Fruit fly (Drosophila melanogaster) whole organism, embryonic: ENCODE results near the gene Tsp33B.
A peak's percentile ranks its signal among the peaks of the same experiment; 100 is the strongest.

Source experiments
- Ada2b ChIP-seq: fragments of 200-800 bp; sonication (Bioruptor generic); IDR thresholded peaks from 2 replicates; pipeline ENCODE4 v1.3.6; 2022; ENCODE audit warnings: missing biosample characterization, missing genetic modification characterization
- Adf1 ChIP-seq: fragments of 200-800 bp; sonication (Bioruptor generic); IDR thresholded peaks from 2 replicates; pipeline ENCODE4 v1.3.6; 2022; ENCODE audit warnings: missing biosample characterization, missing genetic modification characterization
- Asciz ChIP-seq: fragments of 200-800 bp; sonication (Bioruptor generic); optimal IDR thresholded peaks from 2 replicates; lab custom pipeline; 2017; ENCODE audit warnings: missing biosample characterization, mild to moderate bottlenecking, missing genetic modification characterization, missing genetic modification reagents
- CG10147 ChIP-seq: fragments of 200-800 bp; sonication (Bioruptor generic); optimal IDR thresholded peaks from 2 replicates; lab custom pipeline; 2019; ENCODE audit warnings: missing biosample characterization, mild to moderate bottlenecking, missing genetic modification characterization, moderate library complexity
- CG10321 ChIP-seq: fragments of 200-800 bp; sonication (Bioruptor generic); IDR thresholded peaks from 2 replicates; pipeline ENCODE4 v1.3.6; 2022; ENCODE audit warnings: missing biosample characterization, missing genetic modification characterization
- CG11560 ChIP-seq: fragments of 200-800 bp; sonication (Bioruptor generic); IDR thresholded peaks from 3 replicates; pipeline ENCODE4 v1.3.6; 2022; ENCODE audit warnings: missing biosample characterization, missing genetic modification characterization
- CG12155 ChIP-seq: fragments of 200-800 bp; sonication (Bioruptor generic); optimal IDR thresholded peaks from 3 replicates; lab custom pipeline; 2016; ENCODE audit warnings: missing biosample characterization, missing genetic modification characterization
- CG13296 ChIP-seq: fragments of 200-800 bp; sonication (Bioruptor generic); optimal IDR thresholded peaks from 3 replicates; lab custom pipeline; 2018; ENCODE audit warnings: missing biosample characterization, mild to moderate bottlenecking, missing genetic modification characterization
- CG13624 ChIP-seq: fragments of 200-800 bp; sonication (Bioruptor generic); optimal IDR thresholded peaks from 2 replicates; lab custom pipeline; 2016; ENCODE audit warnings: missing biosample characterization, missing genetic modification characterization
- CG14014 ChIP-seq: fragments of 200-800 bp; sonication (Bioruptor generic); IDR thresholded peaks from 2 replicates; pipeline ENCODE4 v1.3.6; 2022; ENCODE audit warnings: missing biosample characterization, missing genetic modification characterization
- CG17568 ChIP-seq: fragments of 200-800 bp; sonication (Bioruptor generic); optimal IDR thresholded peaks from 2 replicates; lab custom pipeline; 2018; ENCODE audit warnings: missing biosample characterization, mild to moderate bottlenecking, missing genetic modification characterization, moderate library complexity
- CG18764 ChIP-seq: fragments of 200-800 bp; sonication (Bioruptor generic); optimal IDR thresholded peaks from 3 replicates; lab custom pipeline; 2016; ENCODE audit warnings: missing biosample characterization, missing genetic modification characterization
- CG3163 ChIP-seq: fragments of 200-800 bp; sonication (Bioruptor generic); optimal IDR thresholded peaks from 3 replicates; lab custom pipeline; 2016; ENCODE audit warnings: missing biosample characterization, missing genetic modification characterization
- CG3838 ChIP-seq: fragments of 200-800 bp; sonication (Bioruptor generic); optimal IDR thresholded peaks from 3 replicates; lab custom pipeline; 2016; ENCODE audit warnings: missing biosample characterization, missing genetic modification characterization
- CG4707 ChIP-seq: fragments of 200-800 bp; sonication (Bioruptor generic); optimal IDR thresholded peaks from 2 replicates; lab custom pipeline; 2018; ENCODE audit warnings: missing biosample characterization, mild to moderate bottlenecking, missing genetic modification characterization, moderate library complexity
- CG4820 ChIP-seq: fragments of 200-800 bp; sonication (Bioruptor generic); optimal IDR thresholded peaks from 3 replicates; lab custom pipeline; 2016; ENCODE audit warnings: missing biosample characterization, missing genetic modification characterization
- CG6272 ChIP-seq: fragments of 200-800 bp; sonication (Bioruptor generic); IDR thresholded peaks from 2 replicates; pipeline ENCODE4 v1.3.6; 2022; ENCODE audit warnings: missing biosample characterization, missing genetic modification characterization
- CG6654 ChIP-seq: fragments of 200-800 bp; sonication (Bioruptor generic); optimal IDR thresholded peaks from 2 replicates; lab custom pipeline; 2017; ENCODE audit warnings: missing biosample characterization, mild to moderate bottlenecking, missing genetic modification characterization
- CG6813 ChIP-seq: fragments of 200-800 bp; sonication (Bioruptor generic); optimal IDR thresholded peaks from 2 replicates; lab custom pipeline; 2017; ENCODE audit warnings: missing biosample characterization, missing genetic modification characterization, mild to moderate bottlenecking, moderate library complexity, missing genetic modification reagents
- CG8478 ChIP-seq: fragments of >200 bp; optimal IDR thresholded peaks from 2 replicates; lab custom pipeline; 2018
- CG8944 ChIP-seq: fragments of 200-800 bp; sonication (Bioruptor generic); optimal IDR thresholded peaks from 3 replicates; lab custom pipeline; 2016; ENCODE audit warnings: missing biosample characterization, missing genetic modification characterization
- CHES-1-like ChIP-seq: fragments of 200-800 bp; sonication (Bioruptor generic); optimal IDR thresholded peaks from 2 replicates; lab custom pipeline; 2016; ENCODE audit warnings: missing biosample characterization, missing genetic modification characterization
- Ets97D ChIP-seq: fragments of 200-800 bp; sonication (Bioruptor generic); optimal IDR thresholded peaks from 3 replicates; lab custom pipeline; 2016; ENCODE audit warnings: missing biosample characterization, missing genetic modification characterization
- H15 ChIP-seq: fragments of 200-800 bp; sonication (Bioruptor generic); IDR thresholded peaks from 3 replicates; pipeline ENCODE4 v1.3.6; 2022; ENCODE audit warnings: missing biosample characterization, missing genetic modification characterization
- HHEX ChIP-seq: fragments of 200-800 bp; sonication (Bioruptor generic); optimal IDR thresholded peaks from 3 replicates; lab custom pipeline; 2017; ENCODE audit warnings: missing biosample characterization, mild to moderate bottlenecking, missing genetic modification characterization, missing genetic modification reagents
- Jarid2 ChIP-seq: fragments of 200-800 bp; sonication (Bioruptor generic); optimal IDR thresholded peaks from 3 replicates; lab custom pipeline; 2017; ENCODE audit warnings: mild to moderate bottlenecking, missing biosample characterization, missing genetic modification reagents, missing genetic modification characterization
- Lim3 ChIP-seq: fragments of 200-800 bp; sonication (Bioruptor generic); IDR thresholded peaks from 2 replicates; pipeline ENCODE4 v1.3.6; 2022; ENCODE audit warnings: missing biosample characterization, missing genetic modification characterization
- Lpt ChIP-seq: fragments of >200 bp; optimal IDR thresholded peaks from 2 replicates; lab custom pipeline; 2018; ENCODE audit warnings: missing biosample characterization, missing genetic modification characterization
- Mrtf ChIP-seq: fragments of 200-800 bp; sonication (Bioruptor generic); IDR thresholded peaks from 3 replicates; pipeline ENCODE4 v1.3.6; 2022; ENCODE audit warnings: missing biosample characterization, missing genetic modification characterization
- NC2β ChIP-seq: fragments of 200-800 bp; sonication (Bioruptor generic); optimal IDR thresholded peaks from 2 replicates; lab custom pipeline; 2016; ENCODE audit warnings: missing biosample characterization, missing genetic modification characterization
- Nf-YC ChIP-seq: fragments of 200-800 bp; optimal IDR thresholded peaks from 3 replicates; lab custom pipeline; 2019; ENCODE audit warnings: missing biosample characterization, mild to moderate bottlenecking, missing genetic modification characterization, moderate library complexity
- Opbp ChIP-seq: fragments of 200-800 bp; sonication (Bioruptor generic); IDR thresholded peaks from 3 replicates; pipeline ENCODE4 v1.3.6; 2022; ENCODE audit warnings: missing biosample characterization, missing genetic modification characterization; ENCODE audit not compliant: partially characterized antibody
- Poxn ChIP-seq: fragments of 200-800 bp; sonication (Bioruptor generic); IDR thresholded peaks from 2 replicates; pipeline ENCODE4 v1.3.6; 2022; ENCODE audit warnings: missing biosample characterization, missing genetic modification characterization
- Ravus ChIP-seq: fragments of 200-800 bp; sonication (Bioruptor generic); IDR thresholded peaks from 2 replicates; pipeline ENCODE4 v1.3.6; 2022; ENCODE audit warnings: missing biosample characterization, missing genetic modification characterization
- Sox102F ChIP-seq: fragments of 200-800 bp; sonication (Bioruptor generic); optimal IDR thresholded peaks from 2 replicates; lab custom pipeline; 2018; ENCODE audit warnings: missing biosample characterization, mild to moderate bottlenecking, missing genetic modification characterization, moderate library complexity
- ash1 ChIP-seq: fragments of 200-800 bp; sonication (Bioruptor generic); optimal IDR thresholded peaks from 2 replicates; lab custom pipeline; 2018; ENCODE audit warnings: missing biosample characterization, mild to moderate bottlenecking, missing genetic modification characterization
- bcd ChIP-seq: fragments of 200-800 bp; sonication (Bioruptor generic); optimal IDR thresholded peaks from 2 replicates; lab custom pipeline; 2017; ENCODE audit warnings: missing biosample characterization, mild to moderate bottlenecking, missing genetic modification characterization
- corto ChIP-seq: fragments of 200-800 bp; sonication (Bioruptor generic); optimal IDR thresholded peaks from 2 replicates; lab custom pipeline; 2016; ENCODE audit warnings: missing biosample characterization, mild to moderate bottlenecking, missing genetic modification characterization, moderate library complexity
- fu2 ChIP-seq: fragments of 200-800 bp; sonication (Bioruptor generic); optimal IDR thresholded peaks from 2 replicates; lab custom pipeline; 2016; ENCODE audit warnings: missing biosample characterization, missing genetic modification characterization
- lola ChIP-seq, 3 experiments: fragments of >200 bp in 2 of 3; fragments of 200-800 bp in 1 of 3; sonication (Bioruptor generic) in 1 of 3; optimal IDR thresholded peaks; 2 replicates each; lab custom pipeline; 2017 to 2019; ENCODE audit warnings: missing biosample characterization in 3 of 3, missing genetic modification characterization in 3 of 3, mild to moderate bottlenecking in 1 of 3, moderate library complexity in 1 of 3
- mam ChIP-seq: fragments of 200-800 bp; sonication (Bioruptor generic); optimal IDR thresholded peaks from 3 replicates; lab custom pipeline; 2016; ENCODE audit warnings: missing biosample characterization, missing genetic modification characterization
- nerfin-1 ChIP-seq: fragments of 200-800 bp; sonication (Bioruptor generic); optimal IDR thresholded peaks from 3 replicates; lab custom pipeline; 2019; ENCODE audit warnings: missing biosample characterization, mild to moderate bottlenecking, missing genetic modification characterization, moderate library complexity
- nom ChIP-seq: fragments of 200-800 bp; sonication (Bioruptor generic); optimal IDR thresholded peaks from 2 replicates; lab custom pipeline; 2017; ENCODE audit warnings: missing biosample characterization, missing genetic modification characterization, mild to moderate bottlenecking, moderate library complexity, missing genetic modification reagents
- pfk ChIP-seq: fragments of 200-800 bp; sonication (Bioruptor generic); optimal IDR thresholded peaks from 2 replicates; lab custom pipeline; 2018; ENCODE audit warnings: missing biosample characterization, mild to moderate bottlenecking, missing genetic modification characterization, moderate library complexity
- ranshi ChIP-seq: fragments of 200-800 bp; sonication (Bioruptor generic); IDR thresholded peaks from 2 replicates; pipeline ENCODE4 v1.3.6; 2022; ENCODE audit warnings: missing biosample characterization, missing genetic modification characterization
- repo ChIP-seq: fragments of 200-800 bp; sonication (Bioruptor generic); optimal IDR thresholded peaks from 2 replicates; lab custom pipeline; 2016; ENCODE audit warnings: missing biosample characterization, missing genetic modification characterization
- schlank ChIP-seq: fragments of 200-800 bp; sonication (Bioruptor generic); optimal IDR thresholded peaks from 2 replicates; lab custom pipeline; 2018; ENCODE audit warnings: missing biosample characterization, mild to moderate bottlenecking, missing genetic modification characterization
- shn ChIP-seq: fragments of 200-800 bp; sonication (Bioruptor generic); optimal IDR thresholded peaks from 3 replicates; lab custom pipeline; 2016; ENCODE audit warnings: missing biosample characterization, missing genetic modification characterization
- stc ChIP-seq: fragments of 200-800 bp; sonication (Bioruptor generic); IDR thresholded peaks from 2 replicates; pipeline ENCODE4 v1.3.6; 2022; ENCODE audit warnings: missing biosample characterization, missing genetic modification characterization
- trem ChIP-seq: fragments of 200-800 bp; optimal IDR thresholded peaks from 3 replicates; lab custom pipeline; 2019; ENCODE audit warnings: missing biosample characterization, mild to moderate bottlenecking, missing genetic modification characterization, moderate library complexity
- vvl ChIP-seq: fragments of 200-800 bp; sonication (Bioruptor generic); IDR thresholded peaks from 2 replicates; pipeline ENCODE4 v1.3.6; 2022; ENCODE audit warnings: missing biosample characterization, missing genetic modification characterization

Gene Tsp33B

dm6 chr2L:11816376-11816775 is 24.2 kb upstream of the Tsp33B start (continued):
- TF ChIP-seq Nf-YC (tag; lab: Kevin White, UChicago) (peak; percentile 72), NC2β (peak; percentile 98), CG8478 (lab: Kevin White, UChicago) (no peak), CG3838 (GFP tag; lab: Kevin White, UChicago) (peak; percentile 86), vvl (GFP tag; lab: Robert Waterston, UW) (peak; percentile 95), Jarid2 (GFP tag; lab: Kevin White, UChicago) (peak; percentile 89), CG10321 (GFP tag; lab: Robert Waterston, UW) (peak; percentile 68), Ravus (GFP tag; lab: Robert Waterston, UW) (peak; percentile 64), stc (GFP tag; lab: Robert Waterston, UW) (peak; percentile 88), CG12155 (peak; percentile 78), CG17568 (GFP tag; lab: Kevin White, UChicago) (peak; percentile 95), CG6813 (GFP tag; lab: Kevin White, UChicago) (peak; percentile 99), shn (GFP tag; lab: Kevin White, UChicago) (peak; percentile 94), nom (GFP tag; lab: Kevin White, UChicago) (no peak), CG14014 (GFP tag; lab: Robert Waterston, UW) (peak; percentile 83), schlank (peak; percentile 87), repo (GFP tag; lab: Kevin White, UChicago) (peak; percentile 96), CG4707 (GFP tag; lab: Kevin White, UChicago) (peak; percentile 96), CG8944 (GFP tag; lab: Kevin White, UChicago) (peak; percentile 94), CG18764 (GFP tag; lab: Kevin White, UChicago) (peak; percentile 96), CG3163 (GFP tag; lab: Kevin White, UChicago) (peak; percentile 82), pfk (GFP tag; lab: Kevin White, UChicago) (peak; percentile 83), mam (GFP tag; lab: Kevin White, UChicago) (peak; percentile 79), CG13624 (GFP tag; lab: Kevin White, UChicago) (peak; percentile 90), Ada2b (GFP tag; lab: Robert Waterston, UW) (peak; percentile 89), ranshi (peak; percentile 89), Mrtf (GFP tag; lab: Robert Waterston, UW) (peak; percentile 87; the same call in 2 of the 3 replicates), Ets97D (GFP tag; lab: Kevin White, UChicago) (peak; percentile 99), Lpt (GFP tag; lab: Kevin White, UChicago) (no peak), CG13296 (GFP tag; lab: Kevin White, UChicago) (peak; percentile 93), CG11560 (tag; lab: Robert Waterston, UW) (no peak; the same call in 1 of the 3 replicates), Poxn (0 out of 2 replicates have a peak, but pooled peaks have one; percentile 30), Sox102F (GFP tag; lab: Kevin White, UChicago) (peak; percentile 86), CHES-1-like (GFP tag; lab: Kevin White, UChicago) (peak; percentile 91), nerfin-1 (tag; lab: Kevin White, UChicago) (peak; percentile 90), Lim3 (peak; percentile 68; the same call in 1 of the 2 replicates), bcd (GFP tag; lab: Kevin White, UChicago) (peak; percentile 97), trem (tag; lab: Kevin White, UChicago) (peak; percentile 86), CG10147 (GFP tag; lab: Kevin White, UChicago) (peak; percentile 73), H15 (peak; percentile 94), CG6272 (GFP tag; lab: Robert Waterston, UW) (peak; percentile 78), HHEX (GFP tag; lab: Kevin White, UChicago) (peak; percentile 97), corto (GFP tag; lab: Kevin White, UChicago) (no peak), Adf1 (GFP tag; lab: Robert Waterston, UW) (0 out of 2 replicates have a peak, but pooled peaks have one; percentile 21), lola (GFP tag; optimal IDR thresholded peaks at IDR 0.05; lab: Kevin White, UChicago) (peak in 1 of 3 experiments; percentile 78), Opbp (peak; percentile 66; the same call in 2 of the 3 replicates), ash1 (GFP tag; lab: Kevin White, UChicago) (peak; percentile 84), CG4820 (GFP tag; lab: Kevin White, UChicago) (peak; percentile 92), CG6654 (GFP tag; lab: Kevin White, UChicago) (peak; percentile 92), fu2 (GFP tag; lab: Kevin White, UChicago) (peak; percentile 51), Asciz (peak; percentile 97)
